Worm (Caenorhabditis elegans): ENCODE results near the gene F53F4.11.

ce11 chrV:13671911-13672639 lies 47.8 kb upstream of the F53F4.11 start, which contains the start of the genes mip-2 and F58G11.4:
- TF ChIP-seq him-1 (tag; optimal IDR thresholded peaks at IDR 0.05) (no peak), W03F9.2 (tag; optimal IDR thresholded peaks at IDR 0.05) (no peak), dao-5 (tag; optimal IDR thresholded peaks at IDR 0.05) (no peak)

Measured in whole organism, L4/young adult.